Fruit fly (Drosophila melanogaster) whole organism, pupa: ENCODE measurements around the gene CG17375.

Source experiments
- CG10348 ChIP-seq: fragments of 200-800 bp; sonication (Bioruptor generic); IDR thresholded peaks from 2 replicates; pipeline ENCODE4 v1.3.6; 2022; ENCODE audit warnings: missing biosample characterization, missing genetic modification characterization
- CG12605 ChIP-seq: fragments of 200-800 bp; sonication (Bioruptor generic); IDR thresholded peaks from 2 replicates; pipeline ENCODE4 v1.3.6; 2022; ENCODE audit warnings: missing biosample characterization, missing genetic modification characterization
- CG13204 ChIP-seq: fragments of 200-800 bp; sonication (Bioruptor generic); optimal IDR thresholded peaks from 2 replicates; lab custom pipeline; 2018; ENCODE audit warnings: missing biosample characterization, mild to moderate bottlenecking, missing genetic modification characterization, moderate library complexity
- CG14655 ChIP-seq: fragments of 200-800 bp; sonication (Bioruptor generic); optimal IDR thresholded peaks from 3 replicates; lab custom pipeline; 2017; ENCODE audit warnings: mild to moderate bottlenecking, missing biosample characterization, missing genetic modification reagents, missing genetic modification characterization
- CG15710 ChIP-seq: fragments of 200-800 bp; sonication (Bioruptor generic); optimal IDR thresholded peaks from 2 replicates; lab custom pipeline; 2018; ENCODE audit warnings: missing biosample characterization, mild to moderate bottlenecking, missing genetic modification characterization, moderate library complexity
- CG17806 ChIP-seq: fragments of 200-800 bp; sonication (Bioruptor generic); optimal IDR thresholded peaks from 2 replicates; lab custom pipeline; 2018; ENCODE audit warnings: missing biosample characterization, mild to moderate bottlenecking, missing genetic modification characterization, moderate library complexity
- CG32121 ChIP-seq: fragments of 200-800 bp; sonication (Bioruptor generic); IDR thresholded peaks from 2 replicates; pipeline ENCODE4 v1.3.6; 2022; ENCODE audit warnings: missing biosample characterization, missing genetic modification characterization
- CG34367 ChIP-seq: fragments of 200-800 bp; sonication (Bioruptor generic); optimal IDR thresholded peaks from 2 replicates; lab custom pipeline; 2018; ENCODE audit warnings: missing biosample characterization, mild to moderate bottlenecking, missing genetic modification characterization
- CG4496 ChIP-seq: fragments of 200-800 bp; sonication (Bioruptor generic); IDR thresholded peaks from 3 replicates; pipeline ENCODE4 v1.3.6; 2022; ENCODE audit warnings: missing biosample characterization, missing genetic modification characterization
- CG8159 ChIP-seq: fragments of 200-800 bp; sonication (Bioruptor generic); optimal IDR thresholded peaks from 3 replicates; lab custom pipeline; 2018; ENCODE audit warnings: missing biosample characterization, mild to moderate bottlenecking, missing genetic modification characterization, moderate library complexity
- CG8301 ChIP-seq: fragments of 200-800 bp; sonication (Bioruptor generic); optimal IDR thresholded peaks from 2 replicates; lab custom pipeline; 2018; ENCODE audit warnings: missing biosample characterization, mild to moderate bottlenecking, missing genetic modification characterization
- CG9948 ChIP-seq: fragments of 200-800 bp; sonication (Bioruptor generic); optimal IDR thresholded peaks from 2 replicates; lab custom pipeline; 2018; ENCODE audit warnings: missing biosample characterization, mild to moderate bottlenecking, missing genetic modification characterization, moderate library complexity
- D1 ChIP-seq: fragments of 200-800 bp; sonication (Bioruptor generic); optimal IDR thresholded peaks from 2 replicates; lab custom pipeline; 2018; ENCODE audit warnings: missing biosample characterization, mild to moderate bottlenecking, missing genetic modification characterization, moderate library complexity
- EcR ChIP-seq: fragments of 200-800 bp; sonication (Bioruptor generic); optimal IDR thresholded peaks from 3 replicates; lab custom pipeline; 2019; ENCODE audit warnings: missing biosample characterization, missing genetic modification characterization, mild to moderate bottlenecking, moderate library complexity, missing genetic modification reagents
- Ets98B ChIP-seq: fragments of 200-800 bp; sonication (Bioruptor generic); IDR thresholded peaks from 2 replicates; pipeline ENCODE4 v1.3.6; 2022; ENCODE audit warnings: missing biosample characterization, missing genetic modification characterization
- Pif1A ChIP-seq: fragments of 200-800 bp; sonication (Bioruptor generic); optimal IDR thresholded peaks from 3 replicates; lab custom pipeline; 2016; ENCODE audit warnings: missing biosample characterization, missing genetic modification characterization
- Pif1B ChIP-seq: fragments of 200-800 bp; sonication (Bioruptor generic); optimal IDR thresholded peaks from 3 replicates; lab custom pipeline; 2016; ENCODE audit warnings: missing biosample characterization, missing genetic modification characterization
- Snoo ChIP-seq: fragments of 200-800 bp; sonication (Bioruptor generic); optimal IDR thresholded peaks from 3 replicates; lab custom pipeline; 2017; ENCODE audit warnings: missing biosample characterization, mild to moderate bottlenecking, missing genetic modification characterization, inconsistent platforms
- fd96Ca ChIP-seq: fragments of 200-800 bp; sonication (Bioruptor generic); IDR thresholded peaks from 3 replicates; pipeline ENCODE4 v1.3.6; 2022; ENCODE audit warnings: missing biosample characterization, missing genetic modification characterization
- gl ChIP-seq: fragments of 200-800 bp; sonication (Bioruptor generic); optimal IDR thresholded peaks from 2 replicates; lab custom pipeline; 2018; ENCODE audit warnings: missing biosample characterization, mild to moderate bottlenecking, missing genetic modification characterization
- rn ChIP-seq: fragments of 200-800 bp; sonication (Bioruptor generic); IDR thresholded peaks from 2 replicates; pipeline ENCODE4 v1.3.6; 2022; ENCODE audit warnings: missing biosample characterization, missing genetic modification characterization

The CG17375 gene

dm6 chr2L:6799551-6799950 lies 6.0 kb downstream of the CG17375 start:
- no peak for TF ChIP-seq CG15710
- no peak for TF ChIP-seq CG32121 (GFP tag; lab: Robert Waterston, UW)
- no peak for TF ChIP-seq Snoo
- no peak for TF ChIP-seq gl
- no peak for TF ChIP-seq CG9948
- no peak for TF ChIP-seq CG14655 (GFP tag; lab: Kevin White, UChicago)
- TF ChIP-seq CG13204 (GFP tag; lab: Kevin White, UChicago) = no peak
- TF ChIP-seq Ets98B = no peak
- TF ChIP-seq rn = no peak
- no peak for TF ChIP-seq CG34367 (tag; lab: Kevin White, UChicago)
- no peak for TF ChIP-seq CG12605 (GFP tag; lab: Robert Waterston, UW)
- TF ChIP-seq CG8301 (tag; lab: Kevin White, UChicago) = no peak
- no peak for TF ChIP-seq EcR (GFP tag; lab: Kevin White, UChicago)
- TF ChIP-seq fd96Ca (GFP tag; lab: Robert Waterston, UW) = no peak
- no peak for TF ChIP-seq CG10348
- no peak for TF ChIP-seq CG4496 (GFP tag; lab: Robert Waterston, UW)
- TF ChIP-seq Pif1A = no peak
- no peak for TF ChIP-seq Pif1B (GFP tag; lab: Kevin White, UChicago)
- TF ChIP-seq CG8159 = no peak

dm6 chr2L:6798762-6799246 lies 6.8 kb downstream of the CG17375 start, which contains the start of the genes nrv2 and CG43610:
TSS of gene nrv2 (minus strand) at chr2L:6798862.
TSS of gene CG43610 (plus strand) at chr2L:6799196.
- no peak for TF ChIP-seq CG4496 (GFP tag; lab: Robert Waterston, UW)
- TF ChIP-seq CG13204 (GFP tag; lab: Kevin White, UChicago) = no peak
- no peak for TF ChIP-seq CG17806 (tag; lab: Kevin White, UChicago)
- no peak for TF ChIP-seq CG10348
- no peak for TF ChIP-seq CG8159
- TF ChIP-seq Ets98B = no peak
- no peak for TF ChIP-seq CG34367 (tag; lab: Kevin White, UChicago)
- TF ChIP-seq Pif1B (GFP tag; lab: Kevin White, UChicago) = no peak
- no peak for TF ChIP-seq CG8301 (tag; lab: Kevin White, UChicago)
- no peak for TF ChIP-seq CG12605 (GFP tag; lab: Robert Waterston, UW)
- no peak for TF ChIP-seq EcR (GFP tag; lab: Kevin White, UChicago)
- no peak for TF ChIP-seq Snoo
- TF ChIP-seq CG32121 (GFP tag; lab: Robert Waterston, UW) = no peak
- no peak for TF ChIP-seq gl
- no peak for TF ChIP-seq D1 (tag; lab: Kevin White, UChicago)
- TF ChIP-seq CG9948 = no peak

DNA sequence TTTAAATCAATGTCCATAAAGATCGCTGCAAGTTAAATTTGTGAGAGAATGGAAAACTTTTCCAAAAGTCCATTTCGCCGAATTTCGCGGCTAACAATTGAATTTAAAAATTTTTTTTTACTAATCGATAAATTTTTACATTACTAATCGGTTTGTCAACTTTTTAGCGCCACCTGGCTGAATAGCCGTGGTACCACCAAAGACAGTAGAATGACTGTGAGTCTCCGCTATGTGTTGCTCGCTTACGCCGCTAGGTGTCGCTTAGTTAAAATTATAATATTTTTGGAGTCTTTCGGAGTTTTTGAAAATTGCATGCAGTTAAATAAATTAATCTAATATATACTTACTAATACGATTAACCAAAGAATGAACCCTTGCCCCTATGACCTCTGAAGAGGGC lies 8.2 kb downstream of the CG17375 start:
- no peak for TF ChIP-seq gl
- TF ChIP-seq D1 (tag; lab: Kevin White, UChicago) = peak; percentile 27
- TF ChIP-seq, all 21 proteins: peak for 1

DNA sequence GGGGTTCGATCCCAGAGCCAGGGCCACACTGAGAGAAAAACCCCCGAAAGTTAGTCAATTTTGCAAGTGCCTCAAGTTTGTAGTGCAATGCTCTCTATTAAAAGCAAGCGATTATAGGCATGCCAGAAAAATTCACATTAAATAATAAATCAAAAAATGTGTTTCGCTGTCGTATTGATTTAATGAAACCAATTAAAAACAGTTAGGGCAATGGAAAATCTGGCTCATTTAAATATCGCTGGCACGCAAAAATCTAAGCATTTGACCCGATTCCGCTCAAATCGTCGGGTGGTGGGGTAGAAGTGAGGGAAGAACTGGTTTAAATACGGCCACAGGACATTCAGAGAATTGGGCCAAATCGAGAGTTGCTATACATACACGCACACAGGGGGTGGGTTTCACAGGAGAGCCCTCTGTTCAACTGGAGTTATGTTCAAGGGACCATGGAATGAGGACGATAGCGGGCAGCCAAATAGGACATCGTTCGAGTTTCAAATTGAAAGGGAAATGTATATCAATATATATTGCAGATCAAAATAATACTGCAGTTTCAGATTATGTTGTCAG lies 10.6 kb downstream of the CG17375 start:
- TF ChIP-seq Snoo = no peak
- TF ChIP-seq CG32121 (GFP tag; lab: Robert Waterston, UW) = peak; percentile 33; the same call in 1 of the 2 replicates

DNA sequence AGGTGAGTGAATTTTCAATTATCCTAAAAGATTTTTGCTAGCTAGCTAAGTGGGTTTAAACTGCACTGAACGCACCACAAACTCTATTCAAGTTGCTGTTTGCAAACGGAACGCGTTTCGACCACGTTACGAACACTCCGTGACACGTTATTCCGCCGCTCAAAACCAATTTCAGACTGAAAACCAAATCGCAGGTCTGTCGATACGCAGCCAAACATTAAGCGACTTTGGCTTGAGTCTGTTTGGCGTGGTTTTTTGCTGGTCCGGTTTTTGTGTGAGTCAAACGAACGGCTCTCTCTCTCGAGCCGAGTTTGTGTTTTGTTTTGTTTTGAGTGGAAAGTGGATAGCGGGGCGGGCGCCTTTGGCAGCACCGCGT lies 11.2 kb downstream of the CG17375 start:
- no peak for TF ChIP-seq Pif1A
- no peak for TF ChIP-seq CG34367 (tag; lab: Kevin White, UChicago)
- no peak for TF ChIP-seq Ets98B
- TF ChIP-seq, all 21 proteins: peak for 0

DNA sequence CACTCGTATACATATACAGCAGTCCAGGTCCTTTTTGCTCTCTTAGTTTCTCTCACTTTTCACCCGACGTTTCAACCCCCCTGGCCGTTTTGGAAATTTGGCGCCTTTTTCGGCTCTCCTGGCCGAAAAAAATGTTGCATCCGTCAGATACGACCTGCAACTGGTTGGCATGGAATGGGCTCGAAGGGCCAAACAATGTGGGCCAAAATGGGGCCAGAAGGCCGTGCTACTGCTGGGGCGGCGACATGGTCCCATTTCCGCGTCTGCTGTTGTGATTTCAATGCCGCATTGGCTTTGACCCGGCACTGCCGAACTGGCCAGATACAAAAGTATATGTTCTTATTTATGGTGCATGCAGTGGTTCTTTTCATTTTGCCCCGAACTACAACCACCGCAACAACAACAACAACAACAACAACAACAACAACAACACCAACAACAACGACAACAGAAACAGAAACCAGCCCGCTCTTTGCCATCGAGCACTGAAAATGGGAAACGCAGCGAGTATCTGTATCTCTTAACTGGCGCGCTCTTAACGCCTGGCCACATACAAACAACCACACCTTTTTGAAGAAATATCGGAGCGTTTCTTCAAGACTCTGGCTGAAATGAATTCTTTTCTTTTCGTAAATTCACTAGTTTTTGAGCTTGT lies 11.7 kb downstream of the CG17375 start:
- TF ChIP-seq CG14655 (GFP tag; lab: Kevin White, UChicago) (no peak), CG32121 (GFP tag; lab: Robert Waterston, UW) (peak; percentile 44; the same call in 1 of the 2 replicates)

DNA sequence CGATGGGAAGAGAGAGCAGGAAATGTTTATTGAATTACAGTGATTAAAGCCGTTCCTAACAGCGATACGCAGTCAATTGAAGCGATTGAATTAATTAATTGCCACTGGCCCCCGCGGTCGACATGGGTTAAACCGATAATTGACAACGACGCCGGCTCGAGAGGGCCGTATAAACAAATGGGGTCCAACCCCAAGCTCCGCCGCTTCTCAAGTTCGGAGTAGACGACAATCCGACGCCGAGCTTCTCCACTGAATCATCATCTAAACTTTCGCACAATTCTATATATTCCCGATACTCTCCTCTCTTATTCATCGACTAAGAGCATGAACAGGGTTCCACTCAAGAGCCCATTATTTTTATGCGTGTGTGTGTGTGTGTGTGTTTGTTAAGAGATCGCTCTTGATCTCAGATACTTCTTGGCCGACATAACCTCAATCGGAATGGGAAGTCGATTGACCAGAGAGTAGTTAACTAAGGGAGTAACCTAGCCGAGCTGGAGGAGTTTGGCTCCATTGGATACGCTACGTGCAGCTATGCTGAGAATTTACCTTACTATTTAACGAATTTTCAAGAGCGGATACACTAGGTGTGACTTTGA lies 13.6 kb downstream of the CG17375 start:
- no peak for TF ChIP-seq CG32121 (GFP tag; lab: Robert Waterston, UW)
- TF ChIP-seq EcR (GFP tag; lab: Kevin White, UChicago) = peak; percentile 13
- TF ChIP-seq Ets98B = peak; percentile 27; the same call in 1 of the 2 replicates
- TF ChIP-seq, all 21 proteins: peak for 2
